Worm (Caenorhabditis elegans) whole organism, L1 larva: ENCODE results near the gene lec-9.
A peak's percentile ranks its signal among the peaks of the same experiment; 100 is the strongest.

Experiments
- C16A3.4 ChIP-seq: fragments of 150-350 bp; optimal IDR thresholded peaks from 2 replicates; lab custom pipeline; 2014; ENCODE audit warnings: missing biosample characterization, missing genetic modification characterization
- F16B12.6 ChIP-seq: fragments of 150-350 bp; optimal IDR thresholded peaks from 2 replicates; lab custom pipeline; 2014; ENCODE audit warnings: missing biosample characterization, missing genetic modification characterization
- Y116A8C.19 ChIP-seq: sonication (generic microtip); optimal IDR thresholded peaks from 2 replicates; lab custom pipeline; 2016; ENCODE audit warnings: missing compliant biosample characterization, missing genetic modification characterization, borderline replicate concordance
- aha-1 ChIP-seq: fragments of 150-350 bp; optimal IDR thresholded peaks from 2 replicates; lab custom pipeline; 2014; ENCODE audit warnings: missing biosample characterization, missing genetic modification characterization
- alr-1 ChIP-seq: fragments of 200-800 bp; sonication (Bioruptor generic); optimal IDR thresholded peaks from 2 replicates; lab custom pipeline; 2018; ENCODE audit warnings: borderline replicate concordance, mild to moderate bottlenecking, missing genetic modification characterization, missing compliant biosample characterization
- aly-2 ChIP-seq: fragments of 150-350 bp; optimal IDR thresholded peaks from 2 replicates; lab custom pipeline; 2014; ENCODE audit warnings: missing biosample characterization, missing genetic modification characterization
- blmp-1 ChIP-seq: fragments of 150-350 bp; optimal IDR thresholded peaks from 2 replicates; lab custom pipeline; 2014; ENCODE audit warnings: missing biosample characterization, missing genetic modification characterization
- ceh-8 ChIP-seq: fragments of 200-800 bp; sonication (Bioruptor generic); optimal IDR thresholded peaks from 2 replicates; lab custom pipeline; 2018; ENCODE audit warnings: mild to moderate bottlenecking, missing genetic modification characterization, moderate library complexity, missing compliant biosample characterization
- ceh-82 ChIP-seq, 3 experiments: fragments of 150-350 bp in 1 of 3; sonication (generic microtip) in 2 of 3; optimal IDR thresholded peaks; 2 replicates each; lab custom pipeline; 2014 to 2017; ENCODE audit warnings: missing biosample characterization in 3 of 3, missing genetic modification characterization in 3 of 3
- ceh-88 ChIP-seq: fragments of 200-800 bp; sonication (Bioruptor generic); IDR thresholded peaks from 2 replicates; pipeline ENCODE4 v1.3.6; 2022; ENCODE audit warnings: missing genetic modification characterization, missing compliant biosample characterization
- ceh-90 ChIP-seq: sonication (generic microtip); optimal IDR thresholded peaks from 2 replicates; lab custom pipeline; 2016; ENCODE audit warnings: missing genetic modification characterization, missing compliant biosample characterization
- dsc-1 ChIP-seq: sonication (generic microtip); optimal IDR thresholded peaks from 2 replicates; lab custom pipeline; 2016; ENCODE audit warnings: mild to moderate bottlenecking, missing genetic modification characterization, missing compliant biosample characterization
- efl-1 ChIP-seq, 4 experiments: fragments of 150-350 bp; optimal IDR thresholded peaks in 3 of 4; peaks in 1 of 4; 1 replicate in 1 of 4; 2 replicates in 3 of 4; lab custom pipeline; 2014; ENCODE audit warnings: missing biosample characterization in 2 of 4, missing genetic modification characterization in 2 of 4, missing genetic modification reagents in 2 of 4
- egl-27 ChIP-seq, 2 experiments: fragments of 150-350 bp in 1 of 2; sonication (generic microtip); optimal IDR thresholded peaks; 3 replicates each; lab custom pipeline; 2017 to 2018; ENCODE audit warnings: missing biosample characterization in 2 of 2, missing genetic modification characterization in 2 of 2, missing genetic modification reagents in 2 of 2
- elt-3 ChIP-seq, 6 experiments: fragments of 150-350 bp in 1 of 6; sonication (generic microtip); optimal IDR thresholded peaks; 2 replicates each; lab custom pipeline; 2017 to 2018; ENCODE audit warnings: missing biosample characterization in 6 of 6, missing genetic modification characterization in 6 of 6, inconsistent platforms in 1 of 6
- ets-5 ChIP-seq: fragments of 200-800 bp; sonication (Bioruptor generic); IDR thresholded peaks from 2 replicates; pipeline ENCODE4 v1.3.6; 2022; ENCODE audit warnings: missing genetic modification characterization, missing compliant biosample characterization
- fkh-10 ChIP-seq: sonication (generic microtip); optimal IDR thresholded peaks from 2 replicates; lab custom pipeline; 2017; ENCODE audit warnings: missing biosample characterization, missing genetic modification reagents, missing genetic modification characterization
- fkh-4 ChIP-seq: sonication (generic microtip); optimal IDR thresholded peaks from 2 replicates; lab custom pipeline; 2016; ENCODE audit warnings: missing compliant biosample characterization, missing genetic modification characterization, borderline replicate concordance
- fkh-8 ChIP-seq: sonication (generic microtip); optimal IDR thresholded peaks from 2 replicates; lab custom pipeline; 2016; ENCODE audit warnings: mild to moderate bottlenecking, missing genetic modification characterization, missing compliant biosample characterization
- grh-1 ChIP-seq: fragments of 200-800 bp; sonication (Bioruptor generic); IDR thresholded peaks from 2 replicates; pipeline ENCODE4 v1.3.6; 2022; ENCODE audit warnings: missing genetic modification reagents, missing genetic modification characterization, missing compliant biosample characterization
- irx-1 ChIP-seq: sonication (generic microtip); optimal IDR thresholded peaks from 2 replicates; lab custom pipeline; 2016; ENCODE audit warnings: missing genetic modification characterization, missing compliant biosample characterization
- isw-1 ChIP-seq: fragments of 200-800 bp; sonication (Bioruptor generic); IDR thresholded peaks from 2 replicates; pipeline ENCODE4 v1.3.6; 2022; ENCODE audit warnings: missing genetic modification characterization, missing compliant biosample characterization
- jun-1 ChIP-seq: fragments of 150-350 bp; optimal IDR thresholded peaks from 2 replicates; lab custom pipeline; 2014; ENCODE audit warnings: missing biosample characterization, missing genetic modification reagents, missing genetic modification characterization
- lin-13 ChIP-seq: fragments of 150-350 bp; optimal IDR thresholded peaks from 2 replicates; lab custom pipeline; 2014; ENCODE audit warnings: missing biosample characterization, missing genetic modification reagents, missing genetic modification characterization
- lin-14 ChIP-seq: fragments of 200-800 bp; sonication (Bioruptor generic); optimal IDR thresholded peaks from 2 replicates; lab custom pipeline; 2018; ENCODE audit warnings: mild to moderate bottlenecking, missing genetic modification characterization, moderate library complexity, missing compliant biosample characterization
- lin-35 ChIP-seq, 2 experiments: fragments of 150-350 bp; optimal IDR thresholded peaks; 2 replicates each; lab custom pipeline; 2014; ENCODE audit warnings: missing biosample characterization in 2 of 2, missing genetic modification characterization in 2 of 2, missing genetic modification reagents in 2 of 2
- lin-39 ChIP-seq: fragments of 150-350 bp; optimal IDR thresholded peaks from 2 replicates; lab custom pipeline; 2014; ENCODE audit warnings: missing biosample characterization, missing genetic modification reagents, missing genetic modification characterization
- lsy-2 ChIP-seq, 2 experiments: fragments of 150-350 bp; optimal IDR thresholded peaks; 2 replicates each; lab custom pipeline; 2014; ENCODE audit warnings: missing biosample characterization in 2 of 2, missing genetic modification characterization in 2 of 2
- mab-9 ChIP-seq: fragments of 200-800 bp; sonication (Bioruptor generic); IDR thresholded peaks from 2 replicates; pipeline ENCODE4 v1.3.6; 2022; ENCODE audit warnings: missing genetic modification reagents, missing genetic modification characterization, missing compliant biosample characterization
- mdl-1 ChIP-seq, 2 experiments: fragments of 150-350 bp; optimal IDR thresholded peaks; 2 replicates each; lab custom pipeline; 2014 to 2017; ENCODE audit warnings: missing biosample characterization in 2 of 2, missing genetic modification characterization in 2 of 2, inconsistent platforms in 1 of 2
- mef-2 ChIP-seq: fragments of 150-350 bp; optimal IDR thresholded peaks from 2 replicates; lab custom pipeline; 2014; ENCODE audit warnings: missing biosample characterization, missing genetic modification characterization
- mep-1 ChIP-seq: fragments of 150-350 bp; optimal IDR thresholded peaks from 2 replicates; lab custom pipeline; 2014; ENCODE audit warnings: missing biosample characterization, missing genetic modification characterization
- nhr-11 ChIP-seq: fragments of 150-350 bp; optimal IDR thresholded peaks from 2 replicates; lab custom pipeline; 2014; ENCODE audit warnings: missing biosample characterization, missing genetic modification characterization
- nhr-12 ChIP-seq: sonication (generic microtip); optimal IDR thresholded peaks from 2 replicates; lab custom pipeline; 2017; ENCODE audit warnings: missing biosample characterization, missing genetic modification characterization
- nhr-19 ChIP-seq: fragments of 200-800 bp; sonication (Bioruptor generic); conservative IDR thresholded peaks from 2 replicates; pipeline ENCODE4 v1.3.6; 2022; ENCODE audit warnings: missing genetic modification characterization, missing compliant biosample characterization
- nhr-20 ChIP-seq: sonication (generic microtip); optimal IDR thresholded peaks from 2 replicates; lab custom pipeline; 2016; ENCODE audit warnings: mild to moderate bottlenecking, missing genetic modification characterization, missing compliant biosample characterization
- nhr-47 ChIP-seq: sonication (generic microtip); optimal IDR thresholded peaks from 2 replicates; lab custom pipeline; 2016; ENCODE audit warnings: mild to moderate bottlenecking, missing genetic modification characterization, moderate library complexity, missing compliant biosample characterization
- nhr-71 ChIP-seq: sonication (generic microtip); optimal IDR thresholded peaks from 2 replicates; lab custom pipeline; 2016; ENCODE audit warnings: mild to moderate bottlenecking, missing genetic modification characterization, moderate library complexity, missing compliant biosample characterization
- nhr-84 ChIP-seq: sonication (generic microtip); optimal IDR thresholded peaks from 2 replicates; lab custom pipeline; 2017; ENCODE audit warnings: missing biosample characterization, missing genetic modification characterization
- nhr-85 ChIP-seq: sonication (generic microtip); peaks from one replicate; lab custom pipeline; 2016; ENCODE audit warnings: missing genetic modification characterization, inconsistent platforms, missing compliant biosample characterization
- pax-3 ChIP-seq: fragments of 200-800 bp; sonication (Bioruptor generic); optimal IDR thresholded peaks from 2 replicates; lab custom pipeline; 2018; ENCODE audit warnings: mild to moderate bottlenecking, missing genetic modification characterization, moderate library complexity, missing compliant biosample characterization
- rnt-1 ChIP-seq: sonication (generic microtip); optimal IDR thresholded peaks from 2 replicates; lab custom pipeline; 2016; ENCODE audit warnings: mild to moderate bottlenecking, missing genetic modification characterization, moderate library complexity, missing compliant biosample characterization
- snpc-4 ChIP-seq: fragments of 150-350 bp; optimal IDR thresholded peaks from 2 replicates; lab custom pipeline; 2014; ENCODE audit warnings: missing biosample characterization, missing genetic modification characterization
- snu-23 ChIP-seq: sonication (generic microtip); optimal IDR thresholded peaks from 2 replicates; lab custom pipeline; 2016; ENCODE audit warnings: missing genetic modification characterization, missing compliant biosample characterization
- tbx-2 ChIP-seq: sonication (generic microtip); optimal IDR thresholded peaks from 2 replicates; lab custom pipeline; 2016; ENCODE audit warnings: missing genetic modification characterization, missing compliant biosample characterization
- unc-130 ChIP-seq: fragments of 150-350 bp; optimal IDR thresholded peaks from 2 replicates; lab custom pipeline; 2017; ENCODE audit warnings: missing biosample characterization, missing genetic modification characterization, inconsistent platforms
- unc-30 ChIP-seq: sonication (generic microtip); optimal IDR thresholded peaks from 2 replicates; lab custom pipeline; 2017; ENCODE audit warnings: missing biosample characterization, missing genetic modification characterization
- unc-62 ChIP-seq: fragments of 150-350 bp; optimal IDR thresholded peaks from 2 replicates; lab custom pipeline; 2014; ENCODE audit warnings: missing biosample characterization, missing genetic modification reagents, missing genetic modification characterization
- unc-86 ChIP-seq: sonication (generic microtip); optimal IDR thresholded peaks from 2 replicates; lab custom pipeline; 2016; ENCODE audit warnings: missing genetic modification characterization, missing compliant biosample characterization
- vab-15 ChIP-seq: sonication (generic microtip); optimal IDR thresholded peaks from 2 replicates; lab custom pipeline; 2017; ENCODE audit warnings: missing genotype, mild to moderate bottlenecking, missing genetic modification characterization, missing compliant biosample characterization
- xbp-1 ChIP-seq: sonication (generic microtip); optimal IDR thresholded peaks from 2 replicates; lab custom pipeline; 2016; ENCODE audit warnings: missing genetic modification characterization, missing compliant biosample characterization
- zag-1 ChIP-seq: fragments of 150-350 bp; optimal IDR thresholded peaks from 2 replicates; lab custom pipeline; 2014; ENCODE audit warnings: missing biosample characterization, missing genetic modification characterization
- ztf-11 ChIP-seq, 2 experiments: sonication (generic microtip); optimal IDR thresholded peaks; 2 replicates each; lab custom pipeline; 2016 to 2017; ENCODE audit warnings: missing genetic modification characterization in 2 of 2, missing biosample characterization in 1 of 2, missing compliant biosample characterization in 1 of 2

lec-9 gene

DNA sequence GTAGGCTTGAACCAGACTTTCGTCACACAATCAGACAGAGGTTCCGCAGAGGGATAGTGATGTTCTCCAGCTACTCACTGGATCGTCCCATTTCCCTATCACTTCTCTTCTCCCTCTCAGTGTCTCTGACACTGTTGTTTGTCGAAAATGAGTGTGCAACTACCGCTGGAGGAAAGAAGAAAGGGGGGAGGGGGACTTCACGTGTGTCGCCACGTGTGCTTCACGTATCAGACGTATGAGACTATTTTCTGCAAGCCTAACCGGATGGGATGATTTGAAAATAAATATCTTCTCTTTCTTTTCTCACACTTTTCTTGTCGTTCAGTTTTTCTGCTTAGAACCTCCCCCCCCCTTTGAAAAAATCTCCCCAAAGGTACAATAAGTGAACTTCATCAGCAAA, 40.5 kb downstream of the lec-9 start, which contains the start of gene H18N23.2:
Gene H18N23.2, minus strand, starts transcription at position 82 of the 400 bp plus-strand sequence.
- TF ChIP-seq dsc-1 (no peak), lsy-2 (tag; optimal IDR thresholded peaks at IDR 0.05; lab: Kevin White, UChicago) (peak; percentile 16 to 39), nhr-85 (tag; lab: Kevin White, UChicago) (peak; percentile 91), unc-130 (tag; lab: Kevin White, UChicago) (peak; percentile 92), aha-1 (no peak), aly-2 (tag; lab: Kevin White, UChicago) (no peak), mep-1 (tag; lab: Kevin White, UChicago) (peak; percentile 11), Y116A8C.19 (tag; lab: Kevin White, UChicago) (no peak), blmp-1 (tag; lab: Kevin White, UChicago) (peak; percentile 82), nhr-84 (no peak), nhr-20 (tag; lab: Kevin White, UChicago) (peak; percentile 82), mef-2 (peak; percentile 48), nhr-71 (tag; lab: Kevin White, UChicago) (peak; percentile 85), mdl-1 (tag; optimal IDR thresholded peaks at IDR 0.05; lab: Kevin White, UChicago) (peak in 1 of 2 experiments; percentile 93), ceh-90 (no peak), nhr-47 (tag; lab: Kevin White, UChicago) (peak; percentile 53), fkh-4 (tag; lab: Kevin White, UChicago) (no peak), elt-3 (tag; optimal IDR thresholded peaks at IDR 0.05; lab: Kevin White, UChicago) (peak; percentile 13 to 90 (median 55)), rnt-1 (tag; lab: Kevin White, UChicago) (peak; percentile 51), nhr-12 (tag; lab: Kevin White, UChicago) (no peak), ets-5 (GFP tag; lab: Robert Waterston, UW) (no peak), zag-1 (tag; lab: Kevin White, UChicago) (no peak), ceh-82 (tag; optimal IDR thresholded peaks at IDR 0.05; lab: Kevin White, UChicago) (no peak), C16A3.4 (tag; lab: Kevin White, UChicago) (peak; percentile 47), fkh-10 (GFP tag; lab: Kevin White, UChicago) (no peak), vab-15 (peak; percentile 9), snpc-4 (tag; lab: Kevin White, UChicago) (no peak), ceh-8 (GFP tag; lab: Kevin White, UChicago) (no peak), lin-14 (peak; percentile 92), mab-9 (no peak), fkh-8 (no peak), lin-35 (GFP tag; optimal IDR thresholded peaks at IDR 0.05; lab: Kevin White, UChicago) (peak; percentile 4 to 55), unc-62 (GFP tag; lab: Kevin White, UChicago) (no peak), unc-30 (tag; lab: Kevin White, UChicago) (no peak), nhr-19 (peak; percentile 81), egl-27 (tag; optimal IDR thresholded peaks at IDR 0.05; lab: Kevin White, UChicago) (peak in 1 of 2 experiments; percentile 16), F16B12.6 (tag; lab: Kevin White, UChicago) (no peak), unc-86 (no peak), pax-3 (tag; lab: Kevin White, UChicago) (no peak), grh-1 (0 out of 2 replicates have a peak, but pooled peaks have one; percentile 38), efl-1 (optimal IDR thresholded peaks at IDR 0.05; lab: Kevin White, UChicago) (peak in 1 of 2 experiments; percentile 2), efl-1 (GFP tag; optimal IDR thresholded peaks at IDR 0.05 in 1 of 2; lab: Kevin White, UChicago) (peak in 1 of 2 experiments; percentile 38), lin-39 (tag; lab: Kevin White, UChicago) (no peak), xbp-1 (peak; percentile 9), snu-23 (peak; percentile 63), jun-1 (tag; lab: Kevin White, UChicago) (no peak), lin-13 (no peak), tbx-2 (tag; lab: Kevin White, UChicago) (peak; percentile 52), ceh-88 (no peak), isw-1 (no peak), alr-1 (tag; lab: Kevin White, UChicago) (no peak), nhr-11 (peak; percentile 21), irx-1 (peak; percentile 8), ztf-11 (tag; optimal IDR thresholded peaks at IDR 0.05; lab: Kevin White, UChicago) (no peak)
